Worm (Caenorhabditis elegans) whole organism, mixed stage, embryonic: ENCODE measurements around the gene flad-1.
A peak's percentile ranks its signal among the peaks of the same experiment; 100 is the strongest.

Experiments
- M03D4.4 ChIP-seq: sonication (generic microtip); optimal IDR thresholded peaks from 2 replicates; lab custom pipeline; 2017; ENCODE audit warnings: mild to moderate bottlenecking, missing genetic modification characterization, missing compliant biosample characterization
- bed-3 ChIP-seq: fragments of 200-800 bp; sonication (Bioruptor generic); optimal IDR thresholded peaks from 3 replicates; lab custom pipeline; 2018; ENCODE audit warnings: mild to moderate bottlenecking, missing genetic modification characterization, moderate library complexity, missing compliant biosample characterization
- ceh-43 ChIP-seq: fragments of 200-800 bp; sonication (Bioruptor generic); optimal IDR thresholded peaks from 2 replicates; lab custom pipeline; 2018; ENCODE audit warnings: mild to moderate bottlenecking, missing genetic modification characterization, moderate library complexity, missing compliant biosample characterization
- ces-1 ChIP-seq: fragments of 150-350 bp; optimal IDR thresholded peaks from 2 replicates; lab custom pipeline; 2014; ENCODE audit warnings: missing biosample characterization, missing genetic modification reagents, missing genetic modification characterization
- cnd-1 ChIP-seq: fragments of 200-800 bp; sonication (Bioruptor generic); optimal IDR thresholded peaks from 2 replicates; lab custom pipeline; 2018; ENCODE audit warnings: mild to moderate bottlenecking, missing genetic modification characterization, missing compliant biosample characterization
- drap-1 ChIP-seq: fragments of 200-800 bp; sonication (Bioruptor generic); optimal IDR thresholded peaks from 3 replicates; lab custom pipeline; 2018; ENCODE audit warnings: mild to moderate bottlenecking, missing genetic modification characterization, missing compliant biosample characterization
- elt-1 ChIP-seq: sonication (generic microtip); optimal IDR thresholded peaks from 2 replicates; lab custom pipeline; 2017; ENCODE audit warnings: missing genetic modification characterization, mild to moderate bottlenecking, missing compliant biosample characterization, antibody characterized with exemption, moderate library complexity, borderline replicate concordance; ENCODE audit not compliant: insufficient read depth
- elt-3 ChIP-seq: fragments of 150-350 bp; optimal IDR thresholded peaks from 2 replicates; lab custom pipeline; 2014; ENCODE audit warnings: missing biosample characterization, missing genetic modification characterization
- flh-1 ChIP-seq: fragments of 200-800 bp; sonication (Bioruptor generic); optimal IDR thresholded peaks from 2 replicates; lab custom pipeline; 2018; ENCODE audit warnings: mild to moderate bottlenecking, missing genetic modification characterization, moderate library complexity, missing compliant biosample characterization
- ham-2 ChIP-seq: fragments of 200-800 bp; sonication (Bioruptor generic); optimal IDR thresholded peaks from 2 replicates; lab custom pipeline; 2018; ENCODE audit warnings: mild to moderate bottlenecking, missing genetic modification characterization, missing compliant biosample characterization
- hlh-1 ChIP-seq: fragments of 150-350 bp; optimal IDR thresholded peaks from 2 replicates; lab custom pipeline; 2014; ENCODE audit warnings: missing biosample characterization, missing genetic modification reagents, missing genetic modification characterization
- lin-13 ChIP-seq: fragments of 150-350 bp; optimal IDR thresholded peaks from 2 replicates; lab custom pipeline; 2014; ENCODE audit warnings: missing biosample characterization, missing genetic modification characterization
- lin-32 ChIP-seq: fragments of 200-800 bp; sonication (Bioruptor generic); optimal IDR thresholded peaks from 2 replicates; lab custom pipeline; 2018; ENCODE audit warnings: mild to moderate bottlenecking, missing genetic modification characterization, missing compliant biosample characterization
- lsy-2 ChIP-seq: fragments of 150-350 bp; optimal IDR thresholded peaks from 2 replicates; lab custom pipeline; 2014; ENCODE audit warnings: missing biosample characterization, missing genetic modification characterization
- mep-1 ChIP-seq: fragments of 150-350 bp; optimal IDR thresholded peaks from 2 replicates; lab custom pipeline; 2017; ENCODE audit warnings: missing biosample characterization, missing genetic modification reagents, missing genetic modification characterization, inconsistent platforms
- mls-2 ChIP-seq: sonication (generic microtip); optimal IDR thresholded peaks from 2 replicates; lab custom pipeline; 2016; ENCODE audit warnings: mild to moderate bottlenecking, missing genetic modification characterization, moderate library complexity, missing compliant biosample characterization
- nhr-12 ChIP-seq: fragments of 150-350 bp; optimal IDR thresholded peaks from 2 replicates; lab custom pipeline; 2014; ENCODE audit warnings: missing biosample characterization, missing genetic modification characterization
- nhr-28 ChIP-seq: fragments of 150-350 bp; optimal IDR thresholded peaks from 2 replicates; lab custom pipeline; 2014; ENCODE audit warnings: missing biosample characterization, missing genetic modification characterization
- pha-4 ChIP-seq: fragments of 150-350 bp; optimal IDR thresholded peaks from 2 replicates; lab custom pipeline; 2018; ENCODE audit warnings: missing biosample characterization, missing genetic modification reagents, missing genetic modification characterization
- sem-2 ChIP-seq: fragments of 200-800 bp; sonication (Bioruptor generic); optimal IDR thresholded peaks from 2 replicates; lab custom pipeline; 2018; ENCODE audit warnings: mild to moderate bottlenecking, missing genetic modification characterization, missing compliant biosample characterization
- snpc-4 ChIP-seq: fragments of 150-350 bp; optimal IDR thresholded peaks from 2 replicates; lab custom pipeline; 2014; ENCODE audit warnings: missing biosample characterization, missing genetic modification characterization
- sptf-1 ChIP-seq: sonication (generic microtip); optimal IDR thresholded peaks from 2 replicates; lab custom pipeline; 2017; ENCODE audit warnings: mild to moderate bottlenecking, missing genetic modification characterization, moderate library complexity, missing compliant biosample characterization
- tbx-8 ChIP-seq: fragments of 200-800 bp; sonication (Bioruptor generic); optimal IDR thresholded peaks from 2 replicates; lab custom pipeline; 2018; ENCODE audit warnings: mild to moderate bottlenecking, missing genetic modification characterization, moderate library complexity, missing compliant biosample characterization
- unc-120 ChIP-seq: sonication (generic microtip); optimal IDR thresholded peaks from 2 replicates; lab custom pipeline; 2017; ENCODE audit warnings: missing genetic modification characterization, missing compliant biosample characterization; ENCODE audit not compliant: poor library complexity, severe bottlenecking
- unc-39 ChIP-seq: fragments of 150-350 bp; optimal IDR thresholded peaks from 2 replicates; lab custom pipeline; 2014; ENCODE audit warnings: missing biosample characterization, missing genetic modification characterization
- unc-62 ChIP-seq: fragments of 150-350 bp; optimal IDR thresholded peaks from 2 replicates; lab custom pipeline; 2014; ENCODE audit warnings: missing biosample characterization, missing genetic modification reagents, missing genetic modification characterization
- ztf-11 ChIP-seq: fragments of 150-350 bp; optimal IDR thresholded peaks from 2 replicates; lab custom pipeline; 2014; ENCODE audit warnings: missing biosample characterization, missing genetic modification characterization

Gene flad-1

ce11 chrII:9974210-9974609, 30.3 kb downstream of the flad-1 start:
- TF ChIP-seq ham-2 (GFP tag; lab: Kevin White, UChicago) = no peak
- peak; percentile 52 for TF ChIP-seq elt-1

ce11 chrII:9974967-9975366, 31.0 kb downstream of the flad-1 start, which contains the start of gene aakg-5:
Gene aakg-5, minus strand, starts transcription at chrII:9975125.
- TF ChIP-seq unc-120 (tag; lab: Kevin White, UChicago) = peak; percentile 4
- TF ChIP-seq pha-4 (tag; lab: Kevin White, UChicago) = peak; percentile 43
- no peak for TF ChIP-seq drap-1 (GFP tag; lab: Kevin White, UChicago)

ce11 chrII:9976405-9976804, 32.5 kb downstream of the flad-1 start, which contains the start of gene R53.8:
Gene R53.8, plus strand, starts transcription at chrII:9976705.
- TF ChIP-seq elt-3 (tag; lab: Kevin White, UChicago) (no peak), nhr-28 (no peak)

ce11 chrII:9980077-9980631, 36.2 kb downstream of the flad-1 start, which contains the start of gene ZK892.6:
Gene ZK892.6, minus strand, starts transcription at chrII:9980127.
- TF ChIP-seq ham-2 (GFP tag; lab: Kevin White, UChicago) (no peak), bed-3 (GFP tag; lab: Kevin White, UChicago) (no peak), nhr-12 (tag; lab: Kevin White, UChicago) (no peak), pha-4 (tag; lab: Kevin White, UChicago) (no peak), flh-1 (GFP tag; lab: Kevin White, UChicago) (no peak), elt-3 (tag; lab: Kevin White, UChicago) (no peak), ztf-11 (tag; lab: Kevin White, UChicago) (no peak), ceh-43 (GFP tag; lab: Kevin White, UChicago) (no peak), lin-13 (tag; lab: Kevin White, UChicago) (no peak), ces-1 (GFP tag; lab: Kevin White, UChicago) (no peak), M03D4.4 (tag; lab: Kevin White, UChicago) (no peak), unc-39 (tag; lab: Kevin White, UChicago) (no peak), unc-62 (GFP tag; lab: Kevin White, UChicago) (no peak), sem-2 (no peak)

- no peak for TF ChIP-seq mep-1 (tag; lab: Kevin White, UChicago)
These were observed 37.8 kb downstream of the flad-1 start, which contains the start of gene sdz-38 for ce11 chrII:9981760-9982159. Gene sdz-38, minus strand, starts transcription at chrII:9981860.

- TF ChIP-seq tbx-8 (GFP tag; lab: Kevin White, UChicago) (no peak), ces-1 (GFP tag; lab: Kevin White, UChicago) (peak; percentile 93)
These were observed 38.5 kb downstream of the flad-1 start for ce11 chrII:9982437-9982836.

- TF ChIP-seq tbx-8 (GFP tag; lab: Kevin White, UChicago) = no peak
- TF ChIP-seq lsy-2 (tag; lab: Kevin White, UChicago) = no peak
- TF ChIP-seq mep-1 (tag; lab: Kevin White, UChicago) = peak; percentile 53
- no peak for TF ChIP-seq elt-3 (tag; lab: Kevin White, UChicago)
- TF ChIP-seq snpc-4 (tag; lab: Kevin White, UChicago) = no peak
- TF ChIP-seq ham-2 (GFP tag; lab: Kevin White, UChicago) = no peak
- peak; percentile 42 for TF ChIP-seq sptf-1
- peak; percentile 86 for TF ChIP-seq unc-120 (tag; lab: Kevin White, UChicago)
- TF ChIP-seq nhr-28 = no peak
- peak; percentile 2 for TF ChIP-seq hlh-1 (tag; lab: Kevin White, UChicago)
- TF ChIP-seq flh-1 (GFP tag; lab: Kevin White, UChicago) = no peak
- peak; percentile 21 for TF ChIP-seq mls-2 (tag; lab: Kevin White, UChicago)
- TF ChIP-seq cnd-1 (tag; lab: Kevin White, UChicago) = no peak
- TF ChIP-seq lin-13 (tag; lab: Kevin White, UChicago) = no peak
- no peak for TF ChIP-seq lin-32 (GFP tag; lab: Kevin White, UChicago)
- peak; percentile 89 for TF ChIP-seq unc-62 (GFP tag; lab: Kevin White, UChicago)
- no peak for TF ChIP-seq ces-1 (GFP tag; lab: Kevin White, UChicago)
- no peak for TF ChIP-seq pha-4 (tag; lab: Kevin White, UChicago)
These were observed 41.0 kb downstream of the flad-1 start for ce11 chrII:9984866-9985336.
